Fruit fly (Drosophila melanogaster) ovary, adult (tissue): Measurements from ENCODE around the gene CG5274.

Experiments
- CG17801 ChIP-seq: fragments of 200-800 bp; optimal IDR thresholded peaks from 2 replicates; lab custom pipeline; 2019; ENCODE audit warnings: missing biosample characterization, mild to moderate bottlenecking, missing genetic modification characterization, moderate library complexity; ENCODE audit not compliant: partially characterized antibody

Gene CG5274

dm6 chr3L:20395257-20395909 lies 32.1 kb downstream of the CG5274 start:
- peak; percentile 75 for TF ChIP-seq CG17801 (GFP tag; lab: Kevin White, UChicago)

- TF ChIP-seq CG17801 (GFP tag; lab: Kevin White, UChicago): peak; percentile 2
Measured at dm6 chr3L:20393357-20393756, 34.1 kb downstream of the CG5274 start, which contains the start of gene CG33969. Gene CG33969, minus strand, starts transcription at chr3L:20393553.

- no peak for TF ChIP-seq CG17801 (GFP tag; lab: Kevin White, UChicago)
Measured at dm6 chr3L:20388983-20389382, 38.5 kb downstream of the CG5274 start.

dm6 chr3L:20387843-20388163 lies 39.7 kb downstream of the CG5274 start:
- TF ChIP-seq CG17801 (GFP tag; lab: Kevin White, UChicago): no peak

- no peak for TF ChIP-seq CG17801 (GFP tag; lab: Kevin White, UChicago)
Measured at dm6 chr3L:20387038-20387842, 40.2 kb downstream of the CG5274 start.

- TF ChIP-seq CG17801 (GFP tag; lab: Kevin White, UChicago): no peak
Measured at dm6 chr3L:20385969-20386370, 41.5 kb downstream of the CG5274 start.

- TF ChIP-seq CG17801 (GFP tag; lab: Kevin White, UChicago): no peak
Measured at dm6 chr3L:20385408-20385807, 42.1 kb downstream of the CG5274 start.

- no peak for TF ChIP-seq CG17801 (GFP tag; lab: Kevin White, UChicago)
Measured at dm6 chr3L:20385006-20385405, 42.5 kb downstream of the CG5274 start.

- peak; percentile 76 for TF ChIP-seq CG17801 (GFP tag; lab: Kevin White, UChicago)
Measured at dm6 chr3L:20384086-20384810, 43.2 kb downstream of the CG5274 start, which contains the start of the genes CG5498 and fbl. Gene CG5498, minus strand, starts transcription at chr3L:20384109. Gene fbl, plus strand, starts transcription at chr3L:20384429.

dm6 chr3L:20379496-20379895 lies 48.0 kb downstream of the CG5274 start:
- no peak for TF ChIP-seq CG17801 (GFP tag; lab: Kevin White, UChicago)

dm6 chr3L:20376564-20376920 lies 50.9 kb downstream of the CG5274 start:
- no peak for TF ChIP-seq CG17801 (GFP tag; lab: Kevin White, UChicago)
